Worm (Caenorhabditis elegans) whole organism, early embryonic: Measurements from ENCODE around the gene Y22D7AR.3.

Source experiments
- B0310.2 ChIP-seq: sonication (generic microtip); optimal IDR thresholded peaks from 2 replicates; lab custom pipeline; 2016; ENCODE audit warnings: mild to moderate bottlenecking, missing genetic modification characterization, missing compliant biosample characterization
- F13C5.2 ChIP-seq: sonication (generic microtip); optimal IDR thresholded peaks from 2 replicates; lab custom pipeline; 2017; ENCODE audit warnings: mild to moderate bottlenecking, missing genetic modification characterization, inconsistent platforms, missing compliant biosample characterization
- aly-1 ChIP-seq: sonication (generic microtip); optimal IDR thresholded peaks from 2 replicates; lab custom pipeline; 2016; ENCODE audit warnings: missing genetic modification characterization, missing compliant biosample characterization
- ama-1 ChIP-seq: fragments of 150-350 bp; optimal IDR thresholded peaks from 2 replicates; lab custom pipeline; 2014
- ceh-13 ChIP-seq: fragments of 200-800 bp; sonication (Bioruptor generic); optimal IDR thresholded peaks from 2 replicates; lab custom pipeline; 2018; ENCODE audit warnings: mild to moderate bottlenecking, missing genetic modification characterization, missing compliant biosample characterization
- ceh-36 ChIP-seq: sonication (generic microtip); optimal IDR thresholded peaks from 2 replicates; lab custom pipeline; 2016; ENCODE audit warnings: missing genetic modification characterization, inconsistent platforms, missing compliant biosample characterization
- ets-7 ChIP-seq: sonication (generic microtip); optimal IDR thresholded peaks from 2 replicates; lab custom pipeline; 2016; ENCODE audit warnings: missing genotype, missing genetic modification characterization, missing compliant biosample characterization
- flt-1 ChIP-seq: fragments of 200-800 bp; sonication (Bioruptor generic); IDR thresholded peaks from 2 replicates; pipeline ENCODE4 v1.3.6; 2022; ENCODE audit warnings: missing genetic modification characterization, missing compliant biosample characterization
- hmbx-1 ChIP-seq: sonication (generic microtip); optimal IDR thresholded peaks from 2 replicates; lab custom pipeline; 2016; ENCODE audit warnings: mild to moderate bottlenecking, missing genetic modification characterization, missing compliant biosample characterization
- hmg-4 ChIP-seq: fragments of 200-800 bp; sonication (Bioruptor generic); optimal IDR thresholded peaks from 2 replicates; lab custom pipeline; 2018; ENCODE audit warnings: mild to moderate bottlenecking, missing genetic modification characterization, missing compliant biosample characterization
- hnd-1 ChIP-seq: sonication (generic microtip); optimal IDR thresholded peaks from 2 replicates; lab custom pipeline; 2016; ENCODE audit warnings: missing genetic modification characterization, missing compliant biosample characterization
- pes-1 ChIP-seq: fragments of 200-800 bp; sonication (Bioruptor generic); IDR thresholded peaks from 2 replicates; pipeline ENCODE4 v1.3.6; 2022; ENCODE audit warnings: missing genetic modification reagents, missing genetic modification characterization, missing compliant biosample characterization
- scrt-1 ChIP-seq: fragments of 200-800 bp; sonication (Bioruptor generic); IDR thresholded peaks from 2 replicates; pipeline ENCODE4 v1.3.6; 2022; ENCODE audit warnings: missing genetic modification characterization, missing compliant biosample characterization
- sea-1 ChIP-seq: fragments of 200-800 bp; sonication (Bioruptor generic); conservative IDR thresholded peaks from 2 replicates; pipeline ENCODE4 v1.3.6; 2022; ENCODE audit warnings: missing genetic modification characterization, missing compliant biosample characterization
- tbx-11 ChIP-seq: fragments of 200-800 bp; sonication (Bioruptor generic); IDR thresholded peaks from 2 replicates; pipeline ENCODE4 v1.3.6; 2022; ENCODE audit warnings: missing genetic modification characterization, missing compliant biosample characterization
- tbx-37 ChIP-seq: fragments of 200-800 bp; sonication (Bioruptor generic); conservative IDR thresholded peaks from 2 replicates; pipeline ENCODE4 v1.3.6; 2022; ENCODE audit warnings: missing genetic modification reagents, missing genetic modification characterization, missing compliant biosample characterization
- tra-4 ChIP-seq: sonication (generic microtip); optimal IDR thresholded peaks from 2 replicates; lab custom pipeline; 2017; ENCODE audit warnings: missing genetic modification characterization, missing compliant biosample characterization

Gene Y22D7AR.3

ce11 chrIII:1657380-1657779 is 8.3 kb downstream of the Y22D7AR.3 start, which contains the start of gene cht-4:
Gene cht-4 (minus strand): TSS chrIII:1657480.
- no peak for TF ChIP-seq pes-1
- no peak for TF ChIP-seq tra-4 (tag; lab: Kevin White, UChicago)
- no peak for TF ChIP-seq sea-1
- TF ChIP-seq ceh-13 (GFP tag; lab: Kevin White, UChicago) = no peak

DNA sequence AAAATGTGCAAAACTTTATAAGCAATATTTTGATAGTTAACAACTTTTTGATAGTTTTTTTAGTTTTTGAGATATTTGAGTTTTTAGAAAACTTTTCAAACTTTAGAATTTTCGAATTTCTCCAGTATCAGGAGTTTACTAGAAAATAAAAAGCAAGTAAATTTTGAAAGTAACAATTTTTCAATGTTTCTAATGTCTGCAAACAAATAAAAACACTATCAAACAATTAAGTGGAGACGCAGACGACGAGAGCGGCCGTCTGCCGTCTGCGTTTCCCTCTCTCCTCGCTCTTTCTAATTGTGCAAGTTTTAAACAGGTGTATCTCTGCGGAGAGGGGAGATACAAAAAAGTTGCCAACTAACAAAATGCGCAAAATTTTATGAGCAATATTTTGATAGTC is 12.7 kb downstream of the Y22D7AR.3 start:
- TF ChIP-seq sea-1 = no peak
- no peak for TF ChIP-seq F13C5.2 (tag; lab: Kevin White, UChicago)
- TF ChIP-seq tbx-11 (GFP tag; lab: Robert Waterston, UW) = no peak
- TF ChIP-seq flt-1 (GFP tag; lab: Robert Waterston, UW) = no peak
- no peak for TF ChIP-seq ceh-13 (GFP tag; lab: Kevin White, UChicago)
- TF ChIP-seq ets-7 (tag; lab: Kevin White, UChicago) = no peak
- no peak for TF ChIP-seq hnd-1
- TF ChIP-seq ceh-36 = no peak
- TF ChIP-seq ama-1 = no peak
- TF ChIP-seq tra-4 (tag; lab: Kevin White, UChicago) = no peak
- TF ChIP-seq scrt-1 = no peak
- no peak for TF ChIP-seq B0310.2
- no peak for TF ChIP-seq hmbx-1 (tag; lab: Kevin White, UChicago)

DNA sequence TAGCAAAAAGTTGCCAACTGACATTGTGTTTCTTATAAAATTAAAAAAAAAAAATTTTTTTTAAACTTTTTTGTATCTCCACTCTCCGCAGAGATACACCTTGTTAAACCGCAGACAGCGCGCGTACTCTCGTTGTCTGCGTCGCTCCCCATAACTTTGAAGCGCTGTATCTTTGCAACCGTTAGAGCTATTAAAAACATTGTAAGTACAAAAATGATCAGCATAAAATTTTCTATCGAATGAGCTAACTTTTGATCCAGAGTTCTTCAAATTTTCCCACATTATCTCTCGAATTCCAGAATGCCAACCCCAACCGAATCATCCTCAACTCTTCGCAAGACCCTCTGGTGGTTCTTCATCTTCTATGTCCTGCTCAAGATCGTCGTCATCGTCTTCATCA is 13.5 kb downstream of the Y22D7AR.3 start, which contains the start of gene Y22D7AL.1:
Gene Y22D7AL.1 (plus strand): TSS at position 301 of the 400 bp plus-strand sequence.
- TF ChIP-seq F13C5.2 (tag; lab: Kevin White, UChicago) = no peak
- no peak for TF ChIP-seq hmbx-1 (tag; lab: Kevin White, UChicago)
- no peak for TF ChIP-seq tra-4 (tag; lab: Kevin White, UChicago)
- no peak for TF ChIP-seq ceh-13 (GFP tag; lab: Kevin White, UChicago)
- TF ChIP-seq hmg-4 (GFP tag; lab: Kevin White, UChicago) = no peak
- TF ChIP-seq pes-1 = no peak
- TF ChIP-seq hnd-1 = no peak
- no peak for TF ChIP-seq ama-1
- no peak for TF ChIP-seq ceh-36
- TF ChIP-seq sea-1 = no peak
- TF ChIP-seq scrt-1 = no peak
- no peak for TF ChIP-seq ets-7 (tag; lab: Kevin White, UChicago)
- no peak for TF ChIP-seq tbx-37 (GFP tag; lab: Robert Waterston, UW)
- no peak for TF ChIP-seq tbx-11 (GFP tag; lab: Robert Waterston, UW)
- no peak for TF ChIP-seq B0310.2
- no peak for TF ChIP-seq flt-1 (GFP tag; lab: Robert Waterston, UW)
- no peak for TF ChIP-seq aly-1 (tag; lab: Kevin White, UChicago)

- TF ChIP-seq scrt-1 = no peak
- TF ChIP-seq B0310.2 = no peak
- no peak for TF ChIP-seq pes-1
- no peak for TF ChIP-seq aly-1 (tag; lab: Kevin White, UChicago)
- no peak for TF ChIP-seq sea-1
- no peak for TF ChIP-seq tbx-37 (GFP tag; lab: Robert Waterston, UW)
- TF ChIP-seq hmbx-1 (tag; lab: Kevin White, UChicago) = no peak
- TF ChIP-seq hmg-4 (GFP tag; lab: Kevin White, UChicago) = no peak
Measured at ce11 chrIII:1641163-1641562, 24.5 kb downstream of the Y22D7AR.3 start, which contains the start of gene Y22D7AL.3. Gene Y22D7AL.3 (plus strand): TSS chrIII:1641463.

DNA sequence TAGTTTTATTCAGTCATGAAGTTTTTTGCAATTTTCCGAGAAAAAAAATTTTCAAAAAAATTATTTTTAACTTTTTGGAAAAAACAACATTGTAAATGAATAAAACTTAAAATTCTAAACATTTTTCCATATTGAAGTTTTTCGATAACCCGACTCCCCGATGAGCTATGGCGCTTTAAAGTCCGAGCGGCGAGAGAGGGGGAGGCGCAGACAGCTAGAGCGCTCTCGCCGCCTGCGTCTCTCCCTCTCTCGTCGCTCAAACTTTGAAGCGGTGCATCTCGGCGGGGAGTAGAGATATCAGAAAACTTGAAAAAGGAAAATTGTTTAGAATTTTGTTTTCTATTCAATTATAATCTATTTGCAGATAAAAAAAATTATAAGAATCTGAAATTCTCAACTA is 27.3 kb downstream of the Y22D7AR.3 start:
- TF ChIP-seq scrt-1 (no peak), ets-7 (tag; lab: Kevin White, UChicago) (no peak), tbx-11 (GFP tag; lab: Robert Waterston, UW) (no peak), tbx-37 (GFP tag; lab: Robert Waterston, UW) (no peak), tra-4 (tag; lab: Kevin White, UChicago) (no peak)

DNA sequence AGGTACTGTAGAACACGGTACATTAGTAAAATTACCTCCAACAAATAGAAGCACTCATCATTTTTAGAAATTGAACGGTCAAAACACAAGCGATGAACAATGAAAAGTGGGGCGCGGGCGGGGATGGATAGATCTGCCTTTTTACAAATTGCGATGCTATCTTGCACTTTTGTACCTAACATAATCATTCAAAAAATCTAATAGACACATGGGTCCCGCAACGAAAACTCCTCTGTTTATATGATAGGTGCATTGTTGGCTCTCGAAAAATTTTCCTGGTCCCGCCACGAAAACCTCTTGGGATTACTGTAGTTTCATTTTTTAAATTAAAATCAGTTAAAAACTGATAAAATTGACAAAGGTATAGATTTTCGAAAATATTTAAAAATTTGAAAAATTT is 31.4 kb downstream of the Y22D7AR.3 start, which contains the start of gene Y22D7AL.11:
Gene Y22D7AL.11 (minus strand): TSS at position 101 of the 400 bp plus-strand sequence.
- TF ChIP-seq F13C5.2 (tag; lab: Kevin White, UChicago) (no peak), hmg-4 (GFP tag; lab: Kevin White, UChicago) (no peak), flt-1 (GFP tag; lab: Robert Waterston, UW) (no peak), ets-7 (tag; lab: Kevin White, UChicago) (no peak), scrt-1 (no peak), tra-4 (tag; lab: Kevin White, UChicago) (no peak)

DNA sequence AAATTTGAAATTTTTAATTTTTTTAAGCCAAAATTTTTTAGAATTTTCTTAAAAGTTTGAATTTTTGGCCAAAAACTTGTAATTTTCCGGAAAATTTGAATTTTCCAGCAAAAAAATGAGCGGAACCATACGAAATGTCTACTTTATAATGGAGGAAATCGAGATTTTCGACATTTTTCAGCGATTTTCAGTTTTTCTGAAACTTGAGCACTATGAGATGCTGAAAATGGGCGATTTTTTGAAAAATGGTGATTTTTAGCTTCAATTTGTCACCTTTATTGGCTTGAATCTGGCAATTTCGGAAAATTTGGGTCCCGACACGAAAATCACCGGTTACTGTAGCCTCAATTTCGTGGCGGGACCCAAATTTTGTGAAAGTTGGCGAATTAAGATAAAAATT is 39.1 kb downstream of the Y22D7AR.3 start, which contains the start of gene Y22D7AL.4:
Gene Y22D7AL.4 (plus strand): TSS at position 109 of the 400 bp plus-strand sequence.
- no peak for TF ChIP-seq hmbx-1 (tag; lab: Kevin White, UChicago)
- no peak for TF ChIP-seq aly-1 (tag; lab: Kevin White, UChicago)
- TF ChIP-seq tbx-11 (GFP tag; lab: Robert Waterston, UW) = no peak
- no peak for TF ChIP-seq sea-1
- no peak for TF ChIP-seq ama-1
- no peak for TF ChIP-seq B0310.2
- no peak for TF ChIP-seq hmg-4 (GFP tag; lab: Kevin White, UChicago)
- TF ChIP-seq F13C5.2 (tag; lab: Kevin White, UChicago) = no peak
- no peak for TF ChIP-seq ets-7 (tag; lab: Kevin White, UChicago)

ce11 chrIII:1625660-1626275 is 39.9 kb downstream of the Y22D7AR.3 start:
- TF ChIP-seq hmbx-1 (tag; lab: Kevin White, UChicago) (no peak), aly-1 (tag; lab: Kevin White, UChicago) (no peak), tra-4 (tag; lab: Kevin White, UChicago) (no peak), F13C5.2 (tag; lab: Kevin White, UChicago) (no peak), tbx-11 (GFP tag; lab: Robert Waterston, UW) (no peak), ets-7 (tag; lab: Kevin White, UChicago) (no peak), ama-1 (no peak), tbx-37 (GFP tag; lab: Robert Waterston, UW) (no peak), flt-1 (GFP tag; lab: Robert Waterston, UW) (no peak), scrt-1 (no peak), pes-1 (no peak)
